Fruit fly (Drosophila melanogaster): Measurements from ENCODE around the gene CG42570.

Gene CG42570

dm6 chr3L:15677662-15678061, 40.0 kb upstream of the CG42570 start (continued):
- peak; percentile 56; the same call in 1 of the 3 replicates for TF ChIP-seq ci (GFP tag; IDR thresholded peaks at IDR 0.05)
- no peak for TF ChIP-seq usp (GFP tag; optimal IDR thresholded peaks at IDR 0.05)
- no peak for TF ChIP-seq ase (GFP tag; IDR thresholded peaks at IDR 0.05)
- TF ChIP-seq CG8765 (GFP tag; IDR thresholded peaks at IDR 0.05) = no peak
- TF ChIP-seq CG10321 (GFP tag; IDR thresholded peaks at IDR 0.05) = 0 out of 2 replicates have a peak, but pooled peaks have one; percentile 5
- peak; percentile 17 for TF ChIP-seq unpg (GFP tag; optimal IDR thresholded peaks at IDR 0.05)
- TF ChIP-seq CG16815 (GFP tag; optimal IDR thresholded peaks at IDR 0.05) = no peak
- TF ChIP-seq CG17359 (tag; optimal IDR thresholded peaks at IDR 0.05) = peak; percentile 30
- 0 out of 2 replicates have a peak, but pooled peaks have one; percentile 21 for TF ChIP-seq Xrp1 (GFP tag; IDR thresholded peaks at IDR 0.05)
- TF ChIP-seq dan (GFP tag; IDR thresholded peaks at IDR 0.05) = no peak
- no peak for TF ChIP-seq Hsf (GFP tag; optimal IDR thresholded peaks at IDR 0.05)
- no peak for TF ChIP-seq CG31365 (tag; optimal IDR thresholded peaks at IDR 0.05)
- TF ChIP-seq CG2120 (GFP tag; optimal IDR thresholded peaks at IDR 0.05) = peak; percentile 18
- no peak for TF ChIP-seq oc (tag; optimal IDR thresholded peaks at IDR 0.05)
- TF ChIP-seq Dbx (GFP tag; IDR thresholded peaks at IDR 0.05) = no peak
- no peak for TF ChIP-seq Rx (GFP tag; IDR thresholded peaks at IDR 0.05)
- no peak for TF ChIP-seq Awh (GFP tag; IDR thresholded peaks at IDR 0.05)
- no peak for TF ChIP-seq MTF-1 (GFP tag; optimal IDR thresholded peaks at IDR 0.05; ENCODE audit: borderline replicate concordance)
- peak; percentile 94 for TF ChIP-seq Ets65A (GFP tag)
- no peak for TF ChIP-seq CG15073 (GFP tag; optimal IDR thresholded peaks at IDR 0.05)
- no peak for TF ChIP-seq Lim3 (GFP tag; IDR thresholded peaks at IDR 0.05)
- peak; percentile 32 for TF ChIP-seq CG11504 (tag; optimal IDR thresholded peaks at IDR 0.05)
- 0 out of 3 replicates have a peak, but pooled peaks have one; percentile 1 for TF ChIP-seq zfh1 (GFP tag; IDR thresholded peaks at IDR 0.05)
- TF ChIP-seq hkb (optimal IDR thresholded peaks at IDR 0.05) = no peak
- no peak for TF ChIP-seq hkb (GFP tag; IDR thresholded peaks at IDR 0.05)
- TF ChIP-seq gem (tag; optimal IDR thresholded peaks at IDR 0.05) = peak; percentile 44
- TF ChIP-seq CG13894 (tag; optimal IDR thresholded peaks at IDR 0.05) = no peak
- TF ChIP-seq dmrt99B (tag; optimal IDR thresholded peaks at IDR 0.05) = peak; percentile 1
- TF ChIP-seq dysf (GFP tag; IDR thresholded peaks at IDR 0.05) = no peak
- no peak for TF ChIP-seq CG9817 (tag; optimal IDR thresholded peaks at IDR 0.05)
- TF ChIP-seq CG12391 (tag; optimal IDR thresholded peaks at IDR 0.05) = peak; percentile 9
- peak in 1 of 2 experiments; percentile 10 for TF ChIP-seq Hr51 (GFP tag; optimal IDR thresholded peaks at IDR 0.05)
- no peak for TF ChIP-seq pros (GFP tag; optimal IDR thresholded peaks at IDR 0.05)
- TF ChIP-seq ind (GFP tag; optimal IDR thresholded peaks at IDR 0.05) = peak; percentile 6
- peak; percentile 6 for TF ChIP-seq CG14710 (tag; optimal IDR thresholded peaks at IDR 0.05)

dm6 chr3L:15678284-15678683, 39.3 kb upstream of the CG42570 start:
- TF ChIP-seq HLH4C (GFP tag; IDR thresholded peaks at IDR 0.05; ENCODE audit: partially characterized antibody) (0 out of 3 replicates have a peak, but pooled peaks have one; percentile 45), Dll (GFP tag; IDR thresholded peaks at IDR 0.05; ENCODE audit: partially characterized antibody) (0 out of 4 replicates have a peak, but pooled peaks have one; percentile 33), CG15011 (GFP tag; optimal IDR thresholded peaks at IDR 0.05) (no peak), mld (GFP tag; IDR thresholded peaks at IDR 0.05; ENCODE audit: partially characterized antibody) (peak; percentile 79; the same call in 2 of the 3 replicates), chinmo (GFP tag; IDR thresholded peaks at IDR 0.05; ENCODE audit: partially characterized antibody) (0 out of 4 replicates have a peak, but pooled peaks have one; percentile 17), ci (GFP tag; IDR thresholded peaks at IDR 0.05) (no peak), CG42726 (GFP tag; IDR thresholded peaks at IDR 0.05; ENCODE audit: partially characterized antibody) (peak; percentile 78; the same call in 1 of the 2 replicates), maf-S (GFP tag; optimal IDR thresholded peaks at IDR 0.05) (no peak), CG3726 (GFP tag; IDR thresholded peaks at IDR 0.05) (0 out of 3 replicates have a peak, but pooled peaks have one; percentile 24), inv (GFP tag; IDR thresholded peaks at IDR 0.05; ENCODE audit: partially characterized antibody) (no peak), tap (tag; optimal IDR thresholded peaks at IDR 0.05) (peak; percentile 11), CG17186 (GFP tag; optimal IDR thresholded peaks at IDR 0.05) (no peak), tna (GFP tag; IDR thresholded peaks at IDR 0.05; ENCODE audit: partially characterized antibody) (0 out of 2 replicates have a peak, but pooled peaks have one; percentile 14), Ets65A (GFP tag) (peak; percentile 40), nerfin-1 (tag; optimal IDR thresholded peaks at IDR 0.05) (peak; percentile 100), cg (GFP tag; optimal IDR thresholded peaks at IDR 0.05) (no peak), CG6791 (GFP tag; IDR thresholded peaks at IDR 0.05; ENCODE audit: partially characterized antibody) (peak; percentile 88), Opbp (GFP tag; IDR thresholded peaks at IDR 0.05; ENCODE audit: partially characterized antibody) (peak; percentile 86; the same call in 2 of the 3 replicates)
